Worm (Caenorhabditis elegans) whole organism, L1 larva: ENCODE data around the gene C15H9.5.

Experiments
- C34B4.2 ChIP-seq: sonication (generic microtip); optimal IDR thresholded peaks from 2 replicates; lab custom pipeline; 2017; ENCODE audit warnings: mild to moderate bottlenecking, missing genetic modification characterization, missing compliant biosample characterization
- Y116A8C.19 ChIP-seq: sonication (generic microtip); optimal IDR thresholded peaks from 2 replicates; lab custom pipeline; 2016; ENCODE audit warnings: missing compliant biosample characterization, missing genetic modification characterization, borderline replicate concordance
- alr-1 ChIP-seq: fragments of 200-800 bp; sonication (Bioruptor generic); optimal IDR thresholded peaks from 2 replicates; lab custom pipeline; 2018; ENCODE audit warnings: borderline replicate concordance, mild to moderate bottlenecking, missing genetic modification characterization, missing compliant biosample characterization
- aly-2 ChIP-seq: fragments of 150-350 bp; optimal IDR thresholded peaks from 2 replicates; lab custom pipeline; 2014; ENCODE audit warnings: missing biosample characterization, missing genetic modification characterization
- ama-1 ChIP-seq: fragments of 150-350 bp; optimal IDR thresholded peaks from 2 replicates; lab custom pipeline; 2014
- ceh-63 ChIP-seq: fragments of 200-800 bp; sonication (Bioruptor generic); optimal IDR thresholded peaks from 2 replicates; lab custom pipeline; 2018; ENCODE audit warnings: mild to moderate bottlenecking, missing genetic modification characterization, missing compliant biosample characterization
- ceh-8 ChIP-seq: fragments of 200-800 bp; sonication (Bioruptor generic); optimal IDR thresholded peaks from 2 replicates; lab custom pipeline; 2018; ENCODE audit warnings: mild to moderate bottlenecking, missing genetic modification characterization, moderate library complexity, missing compliant biosample characterization
- ceh-82 ChIP-seq, 3 experiments: fragments of 150-350 bp in 1 of 3; sonication (generic microtip) in 2 of 3; optimal IDR thresholded peaks; 2 replicates each; lab custom pipeline; 2014 to 2017; ENCODE audit warnings: missing biosample characterization in 3 of 3, missing genetic modification characterization in 3 of 3
- ceh-90 ChIP-seq: sonication (generic microtip); optimal IDR thresholded peaks from 2 replicates; lab custom pipeline; 2016; ENCODE audit warnings: missing genetic modification characterization, missing compliant biosample characterization
- dpl-1 ChIP-seq, 3 experiments: fragments of 150-350 bp in 2 of 3; sonication (generic microtip) in 1 of 3; optimal IDR thresholded peaks; 2 replicates each; lab custom pipeline; 2014 to 2017; ENCODE audit warnings: missing biosample characterization in 3 of 3, missing genetic modification characterization in 3 of 3, missing genetic modification reagents in 3 of 3
- efl-1 ChIP-seq, 4 experiments: fragments of 150-350 bp; optimal IDR thresholded peaks in 3 of 4; peaks in 1 of 4; 1 replicate in 1 of 4; 2 replicates in 3 of 4; lab custom pipeline; 2014; ENCODE audit warnings: missing biosample characterization in 2 of 4, missing genetic modification characterization in 2 of 4, missing genetic modification reagents in 2 of 4
- efl-3 ChIP-seq: fragments of 200-800 bp; sonication (Bioruptor generic); optimal IDR thresholded peaks from 2 replicates; lab custom pipeline; 2018; ENCODE audit warnings: mild to moderate bottlenecking, missing genetic modification characterization, missing compliant biosample characterization
- egl-13 ChIP-seq: sonication (generic microtip); optimal IDR thresholded peaks from 2 replicates; lab custom pipeline; 2016; ENCODE audit warnings: missing genotype, missing genetic modification reagents, missing genetic modification characterization, missing compliant biosample characterization
- egl-27 ChIP-seq, 2 experiments: fragments of 150-350 bp in 1 of 2; sonication (generic microtip); optimal IDR thresholded peaks; 3 replicates each; lab custom pipeline; 2017 to 2018; ENCODE audit warnings: missing biosample characterization in 2 of 2, missing genetic modification characterization in 2 of 2, missing genetic modification reagents in 2 of 2
- elt-3 ChIP-seq, 6 experiments: fragments of 150-350 bp in 1 of 6; sonication (generic microtip); optimal IDR thresholded peaks; 2 replicates each; lab custom pipeline; 2017 to 2018; ENCODE audit warnings: missing biosample characterization in 6 of 6, missing genetic modification characterization in 6 of 6, inconsistent platforms in 1 of 6
- fkh-4 ChIP-seq: sonication (generic microtip); optimal IDR thresholded peaks from 2 replicates; lab custom pipeline; 2016; ENCODE audit warnings: missing compliant biosample characterization, missing genetic modification characterization, borderline replicate concordance
- fos-1 ChIP-seq: fragments of 150-350 bp; optimal IDR thresholded peaks from 2 replicates; lab custom pipeline; 2014; ENCODE audit warnings: missing biosample characterization, missing genetic modification characterization
- grh-1 ChIP-seq: fragments of 200-800 bp; sonication (Bioruptor generic); IDR thresholded peaks from 2 replicates; pipeline ENCODE4 v1.3.6; 2022; ENCODE audit warnings: missing genetic modification reagents, missing genetic modification characterization, missing compliant biosample characterization
- hlh-17 ChIP-seq: fragments of 200-800 bp; sonication (Bioruptor generic); optimal IDR thresholded peaks from 2 replicates; lab custom pipeline; 2018; ENCODE audit warnings: missing genetic modification characterization, mild to moderate bottlenecking, missing compliant biosample characterization, moderate library complexity, borderline replicate concordance
- hlh-4 ChIP-seq: sonication (generic microtip); optimal IDR thresholded peaks from 2 replicates; lab custom pipeline; 2016; ENCODE audit warnings: mild to moderate bottlenecking, missing genetic modification characterization, missing compliant biosample characterization
- hpl-2 ChIP-seq: fragments of 150-350 bp; optimal IDR thresholded peaks from 2 replicates; lab custom pipeline; 2014; ENCODE audit warnings: missing biosample characterization, missing genetic modification reagents, missing genetic modification characterization
- irx-1 ChIP-seq: sonication (generic microtip); optimal IDR thresholded peaks from 2 replicates; lab custom pipeline; 2016; ENCODE audit warnings: missing genetic modification characterization, missing compliant biosample characterization
- isw-1 ChIP-seq: fragments of 200-800 bp; sonication (Bioruptor generic); IDR thresholded peaks from 2 replicates; pipeline ENCODE4 v1.3.6; 2022; ENCODE audit warnings: missing genetic modification characterization, missing compliant biosample characterization
- lin-13 ChIP-seq: fragments of 150-350 bp; optimal IDR thresholded peaks from 2 replicates; lab custom pipeline; 2014; ENCODE audit warnings: missing biosample characterization, missing genetic modification reagents, missing genetic modification characterization
- lin-14 ChIP-seq: fragments of 200-800 bp; sonication (Bioruptor generic); optimal IDR thresholded peaks from 2 replicates; lab custom pipeline; 2018; ENCODE audit warnings: mild to moderate bottlenecking, missing genetic modification characterization, moderate library complexity, missing compliant biosample characterization
- lin-15B ChIP-seq: fragments of 150-350 bp; sonication (generic microtip); optimal IDR thresholded peaks from 3 replicates; lab custom pipeline; 2014; ENCODE audit warnings: missing biosample characterization, missing genetic modification characterization
- lin-35 ChIP-seq, 2 experiments: fragments of 150-350 bp; optimal IDR thresholded peaks; 2 replicates each; lab custom pipeline; 2014; ENCODE audit warnings: missing biosample characterization in 2 of 2, missing genetic modification characterization in 2 of 2, missing genetic modification reagents in 2 of 2
- lin-39 ChIP-seq: fragments of 150-350 bp; optimal IDR thresholded peaks from 2 replicates; lab custom pipeline; 2014; ENCODE audit warnings: missing biosample characterization, missing genetic modification reagents, missing genetic modification characterization
- lsy-2 ChIP-seq, 2 experiments: fragments of 150-350 bp; optimal IDR thresholded peaks; 2 replicates each; lab custom pipeline; 2014; ENCODE audit warnings: missing biosample characterization in 2 of 2, missing genetic modification characterization in 2 of 2
- mab-9 ChIP-seq: fragments of 200-800 bp; sonication (Bioruptor generic); IDR thresholded peaks from 2 replicates; pipeline ENCODE4 v1.3.6; 2022; ENCODE audit warnings: missing genetic modification reagents, missing genetic modification characterization, missing compliant biosample characterization
- mdl-1 ChIP-seq, 2 experiments: fragments of 150-350 bp; optimal IDR thresholded peaks; 2 replicates each; lab custom pipeline; 2014 to 2017; ENCODE audit warnings: missing biosample characterization in 2 of 2, missing genetic modification characterization in 2 of 2, inconsistent platforms in 1 of 2
- mef-2 ChIP-seq: fragments of 150-350 bp; optimal IDR thresholded peaks from 2 replicates; lab custom pipeline; 2014; ENCODE audit warnings: missing biosample characterization, missing genetic modification characterization
- mep-1 ChIP-seq: fragments of 150-350 bp; optimal IDR thresholded peaks from 2 replicates; lab custom pipeline; 2014; ENCODE audit warnings: missing biosample characterization, missing genetic modification characterization
- nhr-11 ChIP-seq: fragments of 150-350 bp; optimal IDR thresholded peaks from 2 replicates; lab custom pipeline; 2014; ENCODE audit warnings: missing biosample characterization, missing genetic modification characterization
- nhr-12 ChIP-seq: sonication (generic microtip); optimal IDR thresholded peaks from 2 replicates; lab custom pipeline; 2017; ENCODE audit warnings: missing biosample characterization, missing genetic modification characterization
- nhr-19 ChIP-seq: fragments of 200-800 bp; sonication (Bioruptor generic); conservative IDR thresholded peaks from 2 replicates; pipeline ENCODE4 v1.3.6; 2022; ENCODE audit warnings: missing genetic modification characterization, missing compliant biosample characterization
- nhr-237 ChIP-seq: fragments of 150-350 bp; optimal IDR thresholded peaks from 2 replicates; lab custom pipeline; 2014; ENCODE audit warnings: missing biosample characterization, missing genetic modification characterization
- nhr-77 ChIP-seq: fragments of 150-350 bp; optimal IDR thresholded peaks from 2 replicates; lab custom pipeline; 2014; ENCODE audit warnings: missing biosample characterization, missing genetic modification characterization
- nhr-84 ChIP-seq: sonication (generic microtip); optimal IDR thresholded peaks from 2 replicates; lab custom pipeline; 2017; ENCODE audit warnings: missing biosample characterization, missing genetic modification characterization
- nhr-85 ChIP-seq: sonication (generic microtip); peaks from one replicate; lab custom pipeline; 2016; ENCODE audit warnings: missing genetic modification characterization, inconsistent platforms, missing compliant biosample characterization
- skn-1 ChIP-seq: fragments of 150-350 bp; optimal IDR thresholded peaks from 2 replicates; lab custom pipeline; 2014; ENCODE audit warnings: missing biosample characterization, missing genetic modification characterization
- snpc-4 ChIP-seq: fragments of 150-350 bp; optimal IDR thresholded peaks from 2 replicates; lab custom pipeline; 2014; ENCODE audit warnings: missing biosample characterization, missing genetic modification characterization
- snu-23 ChIP-seq: sonication (generic microtip); optimal IDR thresholded peaks from 2 replicates; lab custom pipeline; 2016; ENCODE audit warnings: missing genetic modification characterization, missing compliant biosample characterization
- sox-4 ChIP-seq: sonication (generic microtip); optimal IDR thresholded peaks from 2 replicates; lab custom pipeline; 2016; ENCODE audit warnings: missing genetic modification characterization, missing compliant biosample characterization
- swsn-7 ChIP-seq: sonication (generic microtip); optimal IDR thresholded peaks from 2 replicates; lab custom pipeline; 2016; ENCODE audit warnings: missing genetic modification characterization, missing compliant biosample characterization
- tbx-2 ChIP-seq: sonication (generic microtip); optimal IDR thresholded peaks from 2 replicates; lab custom pipeline; 2016; ENCODE audit warnings: missing genetic modification characterization, missing compliant biosample characterization
- tlp-1 ChIP-seq: fragments of 150-350 bp; optimal IDR thresholded peaks from 2 replicates; lab custom pipeline; 2014; ENCODE audit warnings: missing biosample characterization, missing genetic modification characterization
- unc-130 ChIP-seq: fragments of 150-350 bp; optimal IDR thresholded peaks from 2 replicates; lab custom pipeline; 2017; ENCODE audit warnings: missing biosample characterization, missing genetic modification characterization, inconsistent platforms
- unc-62 ChIP-seq: fragments of 150-350 bp; optimal IDR thresholded peaks from 2 replicates; lab custom pipeline; 2014; ENCODE audit warnings: missing biosample characterization, missing genetic modification reagents, missing genetic modification characterization
- unc-86 ChIP-seq: sonication (generic microtip); optimal IDR thresholded peaks from 2 replicates; lab custom pipeline; 2016; ENCODE audit warnings: missing genetic modification characterization, missing compliant biosample characterization
- unc-98 ChIP-seq: fragments of 200-800 bp; sonication (Bioruptor generic); IDR thresholded peaks from 2 replicates; pipeline ENCODE4 v1.3.6; 2022; ENCODE audit warnings: missing genetic modification characterization, missing compliant biosample characterization
- vab-15 ChIP-seq: sonication (generic microtip); optimal IDR thresholded peaks from 2 replicates; lab custom pipeline; 2017; ENCODE audit warnings: missing genotype, mild to moderate bottlenecking, missing genetic modification characterization, missing compliant biosample characterization
- ztf-4 ChIP-seq: fragments of 150-350 bp; optimal IDR thresholded peaks from 2 replicates; lab custom pipeline; 2014; ENCODE audit warnings: missing biosample characterization, missing genetic modification characterization

Gene C15H9.5

ce11 chrX:6091967-6092366, 1.1 kb upstream of the C15H9.5 start, which contains the start of gene hsp-3 (continued):
- TF ChIP-seq efl-1 (optimal IDR thresholded peaks at IDR 0.05; lab: Kevin White, UChicago) = peak; percentile 84 to 92
- peak; percentile 84 to 97 for TF ChIP-seq efl-1 (GFP tag; optimal IDR thresholded peaks at IDR 0.05 in 1 of 2; lab: Kevin White, UChicago)
- peak; percentile 67 to 80 (median 68) for TF ChIP-seq dpl-1 (GFP tag; optimal IDR thresholded peaks at IDR 0.05; lab: Kevin White, UChicago)
- peak; percentile 73 for TF ChIP-seq lin-39
- TF ChIP-seq tlp-1 = no peak
- TF ChIP-seq hpl-2 = peak; percentile 89
- TF ChIP-seq mef-2 (tag; lab: Kevin White, UChicago) = peak; percentile 76
- peak; percentile 99 for TF ChIP-seq swsn-7 (tag; lab: Kevin White, UChicago)
- peak; percentile 11 for TF ChIP-seq fkh-4 (tag; lab: Kevin White, UChicago)
- no peak for TF ChIP-seq aly-2 (tag; lab: Kevin White, UChicago)
- peak in 1 of 2 experiments; percentile 98 for TF ChIP-seq mdl-1 (tag; optimal IDR thresholded peaks at IDR 0.05; lab: Kevin White, UChicago)
- TF ChIP-seq unc-62 (GFP tag; lab: Kevin White, UChicago) = no peak
- peak; percentile 98 for TF ChIP-seq lin-13 (GFP tag; lab: Kevin White, UChicago)
- peak; percentile 44 for TF ChIP-seq C34B4.2 (tag; lab: Kevin White, UChicago)
- TF ChIP-seq grh-1 (GFP tag; lab: Robert Waterston, UW) = peak; percentile 99
- TF ChIP-seq nhr-85 (tag; lab: Kevin White, UChicago) = peak; percentile 99
- peak; percentile 92 for TF ChIP-seq mep-1 (tag; lab: Kevin White, UChicago)
- peak; percentile 88 for TF ChIP-seq ceh-8
- TF ChIP-seq vab-15 = peak; percentile 49
- TF ChIP-seq mab-9 (GFP tag; lab: Robert Waterston, UW) = peak; percentile 90
- no peak for TF ChIP-seq nhr-84
- peak; percentile 33 for TF ChIP-seq unc-130
- TF ChIP-seq hlh-4 (tag; lab: Kevin White, UChicago) = peak; percentile 11
- peak; percentile 95 to 97 for TF ChIP-seq lsy-2 (tag; optimal IDR thresholded peaks at IDR 0.05; lab: Kevin White, UChicago)
- no peak for TF ChIP-seq ceh-63 (GFP tag; lab: Kevin White, UChicago)
- TF ChIP-seq nhr-77 = peak; percentile 96
- peak; percentile 87 to 92 for TF ChIP-seq lin-35 (GFP tag; optimal IDR thresholded peaks at IDR 0.05; lab: Kevin White, UChicago)
- no peak for TF ChIP-seq nhr-12 (tag; lab: Kevin White, UChicago)
- TF ChIP-seq unc-98 (GFP tag; lab: Robert Waterston, UW) = peak; percentile 59; the same call in 1 of the 2 replicates
- TF ChIP-seq snu-23 (GFP tag; lab: Kevin White, UChicago) = peak; percentile 99
- TF ChIP-seq ama-1 (lab: Kevin White, UChicago) = no peak
- TF ChIP-seq egl-13 (tag; lab: Kevin White, UChicago) = peak; percentile 92
- TF ChIP-seq alr-1 = no peak
- TF ChIP-seq lin-14 = peak; percentile 99
- no peak for TF ChIP-seq hlh-17
- no peak for TF ChIP-seq Y116A8C.19 (tag; lab: Kevin White, UChicago)
- peak in 5 of 6 experiments; percentile 58 to 96 (median 80) for TF ChIP-seq elt-3 (tag; optimal IDR thresholded peaks at IDR 0.05; lab: Kevin White, UChicago)
- TF ChIP-seq fos-1 = peak; percentile 93
- peak; percentile 67 for TF ChIP-seq sox-4 (tag; lab: Kevin White, UChicago)
- peak; percentile 79 to 88 for TF ChIP-seq egl-27 (tag; optimal IDR thresholded peaks at IDR 0.05; lab: Kevin White, UChicago)
- TF ChIP-seq tbx-2 (tag; lab: Kevin White, UChicago) = peak; percentile 98
- peak; percentile 90 for TF ChIP-seq ztf-4 (tag; lab: Kevin White, UChicago)
- no peak for TF ChIP-seq ceh-90 (tag; lab: Kevin White, UChicago)
- TF ChIP-seq unc-86 (tag; lab: Kevin White, UChicago) = peak; percentile 96
- TF ChIP-seq lin-15B (tag; lab: Kevin White, UChicago) = peak; percentile 91
- TF ChIP-seq nhr-237 = peak; percentile 88
- peak; percentile 96 for TF ChIP-seq skn-1 (tag; lab: Kevin White, UChicago)
- TF ChIP-seq nhr-11 = peak; percentile 84
- peak; percentile 91 for TF ChIP-seq irx-1 (tag; lab: Kevin White, UChicago)
- TF ChIP-seq isw-1 (GFP tag; lab: Robert Waterston, UW) = peak; percentile 96
- peak; percentile 94 to 97 (median 95) for TF ChIP-seq ceh-82 (tag; optimal IDR thresholded peaks at IDR 0.05; lab: Kevin White, UChicago)
- peak; percentile 97 for TF ChIP-seq nhr-19 (GFP tag; lab: Robert Waterston, UW)
- peak; percentile 49 for TF ChIP-seq efl-3
- TF ChIP-seq snpc-4 (tag; lab: Kevin White, UChicago) = peak; percentile 76
